Worm (Caenorhabditis elegans) whole organism, L2 larva: ENCODE results near the gene F54B3.2.

Experiments
- aly-2 ChIP-seq: fragments of 150-350 bp; optimal IDR thresholded peaks from 2 replicates; lab custom pipeline; 2014; ENCODE audit warnings: missing biosample characterization, missing genetic modification characterization
- ama-1 ChIP-seq: fragments of 150-350 bp; optimal IDR thresholded peaks from 2 replicates; lab custom pipeline; 2018; ENCODE audit warnings: inconsistent platforms
- egl-27 ChIP-seq: sonication (generic microtip); optimal IDR thresholded peaks from 3 replicates; lab custom pipeline; 2017; ENCODE audit warnings: missing biosample characterization, missing genetic modification reagents, missing genetic modification characterization
- elt-3 ChIP-seq: sonication (generic microtip); optimal IDR thresholded peaks from 2 replicates; lab custom pipeline; 2017; ENCODE audit warnings: missing biosample characterization, missing genetic modification characterization
- fos-1 ChIP-seq: fragments of 150-350 bp; optimal IDR thresholded peaks from 2 replicates; lab custom pipeline; 2014; ENCODE audit warnings: missing biosample characterization, missing genetic modification characterization
- lin-39 ChIP-seq: fragments of 150-350 bp; optimal IDR thresholded peaks from 2 replicates; lab custom pipeline; 2014; ENCODE audit warnings: missing biosample characterization, missing genetic modification reagents, missing genetic modification characterization
- lsy-2 ChIP-seq, 2 experiments: fragments of 150-350 bp in 1 of 2; sonication (generic microtip) in 1 of 2; optimal IDR thresholded peaks; 2 replicates each; lab custom pipeline; 2014 to 2017; ENCODE audit warnings: missing biosample characterization in 2 of 2, missing genetic modification characterization in 2 of 2
- mbf-1 ChIP-seq: sonication (generic microtip); optimal IDR thresholded peaks from 2 replicates; lab custom pipeline; 2017; ENCODE audit warnings: missing biosample characterization, missing genetic modification characterization
- nhr-21 ChIP-seq: fragments of 150-350 bp; optimal IDR thresholded peaks from 2 replicates; lab custom pipeline; 2014; ENCODE audit warnings: missing biosample characterization, missing genetic modification characterization
- nhr-237 ChIP-seq: fragments of 150-350 bp; optimal IDR thresholded peaks from 2 replicates; lab custom pipeline; 2014; ENCODE audit warnings: missing biosample characterization, missing genetic modification characterization
- snpc-4 ChIP-seq: fragments of 150-350 bp; optimal IDR thresholded peaks from 2 replicates; lab custom pipeline; 2014; ENCODE audit warnings: missing biosample characterization, missing genetic modification characterization

DNA sequence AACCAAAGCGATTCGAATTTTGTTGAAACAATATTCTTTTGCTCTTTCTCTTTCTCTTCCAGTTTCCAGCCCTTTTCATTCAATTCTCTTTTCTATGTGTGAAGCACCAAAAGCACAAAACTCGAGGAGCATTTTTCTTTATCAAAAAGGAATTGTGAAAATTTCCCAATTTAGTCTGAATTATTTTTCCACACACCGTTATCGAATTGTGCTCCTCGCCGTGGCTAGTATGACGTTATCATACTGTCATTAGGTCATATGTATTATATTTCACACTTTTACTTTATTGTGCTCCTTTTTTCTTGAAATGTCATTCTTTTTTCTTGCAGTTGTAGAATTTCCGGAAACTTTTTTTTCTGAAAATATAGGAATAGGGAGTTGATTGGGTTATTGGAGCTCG, 48.3 kb downstream of the F54B3.2 start:
- TF ChIP-seq nhr-237 (tag; lab: Kevin White, UChicago) (no peak), elt-3 (tag; lab: Kevin White, UChicago) (no peak), mbf-1 (no peak), snpc-4 (tag; lab: Kevin White, UChicago) (no peak), ama-1 (lab: Kevin White, UChicago) (no peak), lsy-2 (tag; optimal IDR thresholded peaks at IDR 0.05; lab: Kevin White, UChicago) (no peak), aly-2 (tag; lab: Kevin White, UChicago) (no peak), lin-39 (tag; lab: Kevin White, UChicago) (no peak), nhr-21 (no peak), fos-1 (tag; lab: Kevin White, UChicago) (peak; percentile 94), egl-27 (tag; lab: Kevin White, UChicago) (no peak)
